Fruit fly (Drosophila melanogaster) whole organism, embryonic: ENCODE measurements around the gene mRpS18C.

Experiments
- Atf6 ChIP-seq: fragments of 200-800 bp; sonication (Bioruptor generic); IDR thresholded peaks from 2 replicates; pipeline ENCODE4 v1.3.6; 2022; ENCODE audit warnings: missing biosample characterization, missing genetic modification characterization
- BEAF-32 ChIP-seq: fragments of 200-800 bp; sonication (Bioruptor generic); optimal IDR thresholded peaks from 3 replicates; lab custom pipeline; 2017; ENCODE audit warnings: missing biosample characterization, missing genetic modification characterization, mild to moderate bottlenecking, moderate library complexity, missing genetic modification reagents
- C15 ChIP-seq: fragments of 200-800 bp; sonication (Bioruptor generic); IDR thresholded peaks from 3 replicates; pipeline ENCODE4 v1.3.6; 2022; ENCODE audit warnings: missing biosample characterization, missing genetic modification characterization
- CG10209 ChIP-seq: fragments of 200-800 bp; sonication (Bioruptor generic); optimal IDR thresholded peaks from 3 replicates; lab custom pipeline; 2017; ENCODE audit warnings: missing biosample characterization, mild to moderate bottlenecking, missing genetic modification characterization, missing genetic modification reagents
- CG11560 ChIP-seq: fragments of 200-800 bp; sonication (Bioruptor generic); IDR thresholded peaks from 3 replicates; pipeline ENCODE4 v1.3.6; 2022; ENCODE audit warnings: missing biosample characterization, missing genetic modification characterization
- CG12219 ChIP-seq: fragments of 200-800 bp; sonication (Bioruptor generic); optimal IDR thresholded peaks from 3 replicates; lab custom pipeline; 2018; ENCODE audit warnings: missing biosample characterization, mild to moderate bottlenecking, missing genetic modification characterization
- CG12659 ChIP-seq: fragments of 200-800 bp; sonication (Bioruptor generic); optimal IDR thresholded peaks from 3 replicates; lab custom pipeline; 2017; ENCODE audit warnings: mild to moderate bottlenecking, missing biosample characterization, missing genetic modification reagents, missing genetic modification characterization
- CG14860 ChIP-seq: fragments of 200-800 bp; sonication (Bioruptor generic); IDR thresholded peaks from 3 replicates; pipeline ENCODE4 v1.3.6; 2022; ENCODE audit warnings: missing biosample characterization, missing genetic modification characterization; ENCODE audit not compliant: partially characterized antibody
- CG1603 ChIP-seq: fragments of 200-800 bp; sonication (Bioruptor generic); optimal IDR thresholded peaks from 2 replicates; lab custom pipeline; 2019; ENCODE audit warnings: missing biosample characterization, mild to moderate bottlenecking, missing genetic modification characterization, moderate library complexity
- CG16815 ChIP-seq: fragments of 200-800 bp; sonication (Bioruptor generic); optimal IDR thresholded peaks from 3 replicates; lab custom pipeline; 2017; ENCODE audit warnings: missing biosample characterization, mild to moderate bottlenecking, missing genetic modification characterization
- CG17829 ChIP-seq: fragments of 200-800 bp; optimal IDR thresholded peaks from 2 replicates; lab custom pipeline; 2019; ENCODE audit warnings: missing biosample characterization, mild to moderate bottlenecking, missing genetic modification characterization, moderate library complexity
- CG1792 ChIP-seq: fragments of 200-800 bp; sonication (Bioruptor generic); optimal IDR thresholded peaks from 2 replicates; lab custom pipeline; 2016; ENCODE audit warnings: missing biosample characterization, missing genetic modification characterization
- CG18011 ChIP-seq: fragments of 200-800 bp; sonication (Bioruptor generic); optimal IDR thresholded peaks from 2 replicates; lab custom pipeline; 2017; ENCODE audit warnings: missing biosample characterization, missing genetic modification characterization, mild to moderate bottlenecking, moderate library complexity, missing genotype
- CG3281 ChIP-seq: fragments of 200-800 bp; sonication (Bioruptor generic); optimal IDR thresholded peaks from 3 replicates; lab custom pipeline; 2017; ENCODE audit warnings: missing biosample characterization, mild to moderate bottlenecking, missing genetic modification characterization
- CG33213 ChIP-seq: fragments of 200-800 bp; sonication (Bioruptor generic); optimal IDR thresholded peaks from 3 replicates; lab custom pipeline; 2016; ENCODE audit warnings: missing biosample characterization, missing genetic modification characterization
- CG5953 ChIP-seq: fragments of 200-800 bp; sonication (Bioruptor generic); IDR thresholded peaks from 2 replicates; pipeline ENCODE4 v1.3.6; 2022; ENCODE audit warnings: missing biosample characterization, missing genetic modification characterization
- CG6254 ChIP-seq: fragments of 200-800 bp; sonication (Bioruptor generic); optimal IDR thresholded peaks from 3 replicates; lab custom pipeline; 2017; ENCODE audit warnings: mild to moderate bottlenecking, missing biosample characterization, missing genetic modification reagents, missing genetic modification characterization
- CG6791 ChIP-seq: fragments of 200-800 bp; sonication (Bioruptor generic); IDR thresholded peaks from 3 replicates; pipeline ENCODE4 v1.3.6; 2022; ENCODE audit warnings: missing biosample characterization, missing genetic modification characterization; ENCODE audit not compliant: partially characterized antibody
- CG7963 ChIP-seq: fragments of 200-800 bp; sonication (Bioruptor generic); IDR thresholded peaks from 3 replicates; pipeline ENCODE4 v1.3.6; 2022; ENCODE audit warnings: missing biosample characterization, missing genetic modification characterization; ENCODE audit not compliant: partially characterized antibody
- Dp ChIP-seq: fragments of 200-800 bp; sonication (Bioruptor generic); optimal IDR thresholded peaks from 2 replicates; lab custom pipeline; 2018; ENCODE audit warnings: missing biosample characterization, mild to moderate bottlenecking, missing genetic modification characterization, moderate library complexity
- E2f1 ChIP-seq: fragments of 200-800 bp; sonication (Bioruptor generic); IDR thresholded peaks from 2 replicates; pipeline ENCODE4 v1.3.6; 2022; ENCODE audit warnings: missing biosample characterization, missing genetic modification characterization
- Fer1 ChIP-seq: fragments of 200-800 bp; sonication (Bioruptor generic); optimal IDR thresholded peaks from 2 replicates; lab custom pipeline; 2017; ENCODE audit warnings: missing biosample characterization, mild to moderate bottlenecking, missing genetic modification characterization
- Fer2 ChIP-seq: fragments of 200-800 bp; sonication (Bioruptor generic); optimal IDR thresholded peaks from 2 replicates; lab custom pipeline; 2018; ENCODE audit warnings: missing biosample characterization, mild to moderate bottlenecking, missing genetic modification characterization, moderate library complexity
- GATAe ChIP-seq: fragments of 200-800 bp; sonication (Bioruptor generic); conservative IDR thresholded peaks from 2 replicates; pipeline ENCODE4 v1.3.6; 2022; ENCODE audit warnings: missing biosample characterization, missing genetic modification characterization
- Hey ChIP-seq: fragments of 200-800 bp; sonication (Bioruptor generic); optimal IDR thresholded peaks from 3 replicates; lab custom pipeline; 2018; ENCODE audit warnings: missing biosample characterization, mild to moderate bottlenecking, missing genetic modification characterization
- HmgZ ChIP-seq: fragments of 200-800 bp; sonication (Bioruptor generic); optimal IDR thresholded peaks from 2 replicates; lab custom pipeline; 2018; ENCODE audit warnings: missing biosample characterization, mild to moderate bottlenecking, missing genetic modification characterization
- Hmr ChIP-seq: fragments of 200-800 bp; sonication (Bioruptor generic); optimal IDR thresholded peaks from 3 replicates; lab custom pipeline; 2017; ENCODE audit warnings: mild to moderate bottlenecking, missing biosample characterization, missing genetic modification reagents, missing genetic modification characterization
- Sin3A ChIP-seq: fragments of >200 bp; optimal IDR thresholded peaks from 2 replicates; lab custom pipeline; 2018
- abd-A ChIP-seq: fragments of 200-800 bp; sonication (Bioruptor generic); optimal IDR thresholded peaks from 3 replicates; lab custom pipeline; 2019; ENCODE audit warnings: missing biosample characterization, mild to moderate bottlenecking, missing genetic modification characterization, moderate library complexity
- ac ChIP-seq: fragments of 200-800 bp; sonication (Bioruptor generic); optimal IDR thresholded peaks from 3 replicates; lab custom pipeline; 2017; ENCODE audit warnings: missing biosample characterization, mild to moderate bottlenecking, missing genetic modification characterization
- ap ChIP-seq: fragments of 200-800 bp; sonication (Bioruptor generic); IDR thresholded peaks from 2 replicates; pipeline ENCODE4 v1.3.6; 2022; ENCODE audit warnings: missing biosample characterization, missing genetic modification characterization
- bigmax ChIP-seq: fragments of 200-800 bp; sonication (Bioruptor generic); optimal IDR thresholded peaks from 2 replicates; lab custom pipeline; 2018; ENCODE audit warnings: missing biosample characterization, mild to moderate bottlenecking, missing genetic modification characterization
- dmrt99B ChIP-seq: fragments of 200-800 bp; sonication (Bioruptor generic); optimal IDR thresholded peaks from 2 replicates; lab custom pipeline; 2018; ENCODE audit warnings: missing biosample characterization, mild to moderate bottlenecking, missing genetic modification characterization, moderate library complexity
- gsb-n ChIP-seq: fragments of 200-800 bp; sonication (Bioruptor generic); optimal IDR thresholded peaks from 3 replicates; lab custom pipeline; 2018; ENCODE audit warnings: missing biosample characterization, mild to moderate bottlenecking, missing genetic modification characterization
- ind ChIP-seq: fragments of 200-800 bp; sonication (Bioruptor generic); optimal IDR thresholded peaks from 3 replicates; lab custom pipeline; 2016; ENCODE audit warnings: missing biosample characterization, missing genetic modification characterization
- insv ChIP-seq, 2 experiments: fragments of 200-800 bp; sonication (Bioruptor generic); optimal IDR thresholded peaks; 3 replicates each; lab custom pipeline; 2016 to 2018; ENCODE audit warnings: missing biosample characterization in 2 of 2, missing genetic modification characterization in 2 of 2
- kni ChIP-seq: fragments of 200-800 bp; sonication (Bioruptor generic); optimal IDR thresholded peaks from 3 replicates; lab custom pipeline; 2017; ENCODE audit warnings: mild to moderate bottlenecking, missing biosample characterization, missing genetic modification reagents, missing genetic modification characterization
- maf-S ChIP-seq: fragments of 200-800 bp; sonication (Bioruptor generic); optimal IDR thresholded peaks from 2 replicates; lab custom pipeline; 2016; ENCODE audit warnings: missing biosample characterization, missing genetic modification characterization
- mam ChIP-seq: fragments of 200-800 bp; sonication (Bioruptor generic); optimal IDR thresholded peaks from 3 replicates; lab custom pipeline; 2016; ENCODE audit warnings: missing biosample characterization, missing genetic modification characterization
- nmo ChIP-seq: fragments of 200-800 bp; sonication (Bioruptor generic); optimal IDR thresholded peaks from 2 replicates; lab custom pipeline; 2018; ENCODE audit warnings: missing biosample characterization, mild to moderate bottlenecking, missing genetic modification characterization, moderate library complexity
- odd ChIP-seq: fragments of 200-800 bp; sonication (Bioruptor generic); optimal IDR thresholded peaks from 2 replicates; lab custom pipeline; 2017; ENCODE audit warnings: missing biosample characterization, mild to moderate bottlenecking, missing genetic modification characterization
- pnt ChIP-seq: fragments of 200-800 bp; sonication (Bioruptor generic); optimal IDR thresholded peaks from 3 replicates; lab custom pipeline; 2016; ENCODE audit warnings: missing biosample characterization, missing genetic modification characterization
- schlank ChIP-seq: fragments of 200-800 bp; sonication (Bioruptor generic); optimal IDR thresholded peaks from 2 replicates; lab custom pipeline; 2018; ENCODE audit warnings: missing biosample characterization, mild to moderate bottlenecking, missing genetic modification characterization
- tio ChIP-seq: fragments of 200-800 bp; sonication (Bioruptor generic); optimal IDR thresholded peaks from 2 replicates; lab custom pipeline; 2017; ENCODE audit warnings: missing biosample characterization, missing genetic modification characterization, inconsistent platforms
- tll ChIP-seq, 2 experiments: fragments of 200-800 bp in 1 of 2; fragments of >200 bp in 1 of 2; sonication (Bioruptor generic) in 1 of 2; optimal IDR thresholded peaks; 2 replicates each; lab custom pipeline; 2017 to 2019; ENCODE audit warnings: missing biosample characterization in 2 of 2, missing genetic modification characterization in 2 of 2, mild to moderate bottlenecking in 1 of 2, moderate library complexity in 1 of 2
- trem ChIP-seq: fragments of 200-800 bp; optimal IDR thresholded peaks from 3 replicates; lab custom pipeline; 2019; ENCODE audit warnings: missing biosample characterization, mild to moderate bottlenecking, missing genetic modification characterization, moderate library complexity
- ttk ChIP-seq: fragments of 200-800 bp; sonication (Bioruptor generic); IDR thresholded peaks from 2 replicates; pipeline ENCODE4 v2.1.2; 2022; ENCODE audit warnings: missing biosample characterization, missing genetic modification characterization
- tx ChIP-seq: fragments of 200-800 bp; sonication (Bioruptor generic); optimal IDR thresholded peaks from 2 replicates; lab custom pipeline; 2016; ENCODE audit warnings: missing biosample characterization, missing genetic modification characterization
- usp ChIP-seq: fragments of >200 bp; optimal IDR thresholded peaks from 2 replicates; lab custom pipeline; 2017; ENCODE audit warnings: missing biosample characterization, missing genetic modification characterization
- yki ChIP-seq: fragments of >200 bp; optimal IDR thresholded peaks from 3 replicates; lab custom pipeline; 2018

The mRpS18C gene

DNA sequence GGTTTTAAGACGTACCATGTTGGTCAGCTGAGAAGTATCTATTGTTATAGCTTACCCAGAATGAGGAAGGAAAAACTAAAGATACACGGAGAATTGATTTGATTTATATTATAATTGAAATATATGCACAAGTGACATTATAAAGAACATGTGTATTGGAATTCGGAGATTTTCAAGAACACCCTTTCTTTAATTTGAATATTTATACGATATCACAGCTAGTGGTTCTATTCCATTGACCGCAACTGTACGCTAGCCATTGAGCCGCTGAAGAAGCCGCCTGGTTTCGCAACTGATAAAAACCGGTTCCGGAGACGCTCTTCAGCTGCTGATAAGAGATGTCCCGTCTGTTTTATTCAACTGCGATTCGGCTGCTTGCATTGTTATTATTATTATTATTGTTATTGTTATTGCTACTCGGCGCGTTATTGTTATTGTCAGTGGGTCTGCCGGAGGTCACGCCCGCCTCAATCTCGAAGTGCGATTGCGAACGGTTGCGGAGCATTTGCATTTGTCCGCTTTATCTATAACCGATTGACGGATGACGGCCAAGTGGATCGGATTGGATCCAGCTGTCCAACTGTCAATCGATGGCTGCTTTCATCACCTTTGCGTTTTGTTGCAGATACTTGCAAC is 38.0 kb downstream of the mRpS18C start (continued):
- TF ChIP-seq ttk (GFP tag; lab: Robert Waterston, UW) (no peak), CG5953 (GFP tag; lab: Robert Waterston, UW) (no peak), maf-S (no peak), insv (GFP tag; optimal IDR thresholded peaks at IDR 0.05; lab: Kevin White, UChicago) (no peak), tio (GFP tag; lab: Kevin White, UChicago) (no peak), CG12219 (peak; percentile 41), CG10209 (GFP tag; lab: Kevin White, UChicago) (no peak), Hmr (peak; percentile 4), Fer1 (GFP tag; lab: Kevin White, UChicago) (peak; percentile 35), odd (no peak), abd-A (no peak), CG11560 (no peak), CG1603 (tag; lab: Kevin White, UChicago) (peak; percentile 39), CG33213 (GFP tag; lab: Kevin White, UChicago) (no peak), CG6791 (GFP tag; lab: Robert Waterston, UW) (no peak), bigmax (GFP tag; lab: Kevin White, UChicago) (no peak), ap (no peak), CG17829 (no peak), Fer2 (tag; lab: Kevin White, UChicago) (no peak), dmrt99B (tag; lab: Kevin White, UChicago) (peak; percentile 68), schlank (tag; lab: Kevin White, UChicago) (no peak), tx (GFP tag; lab: Kevin White, UChicago) (no peak), ind (no peak), pnt (no peak), GATAe (GFP tag; lab: Robert Waterston, UW) (no peak), E2f1 (GFP tag; lab: Robert Waterston, UW) (0 out of 2 replicates have a peak, but pooled peaks have one; percentile 30), Dp (GFP tag; lab: Kevin White, UChicago) (no peak), mam (GFP tag; lab: Kevin White, UChicago) (no peak), Atf6 (GFP tag; lab: Robert Waterston, UW) (no peak; the same call in 1 of the 2 replicates), CG12659 (GFP tag; lab: Kevin White, UChicago) (peak; percentile 19), ac (no peak), CG18011 (GFP tag; lab: Kevin White, UChicago) (no peak), CG1792 (GFP tag; lab: Kevin White, UChicago) (no peak), CG7963 (GFP tag; lab: Robert Waterston, UW) (no peak), CG3281 (peak; percentile 16), Hey (no peak), tll (GFP tag; optimal IDR thresholded peaks at IDR 0.05; lab: Kevin White, UChicago) (no peak), trem (tag; lab: Kevin White, UChicago) (no peak), usp (GFP tag; lab: Kevin White, UChicago) (no peak), BEAF-32 (GFP tag; lab: Kevin White, UChicago) (no peak), nmo (GFP tag; lab: Kevin White, UChicago) (peak; percentile 31), gsb-n (no peak), Sin3A (lab: Kevin White, UChicago) (no peak), CG16815 (no peak), CG14860 (GFP tag; lab: Robert Waterston, UW) (no peak), yki (lab: Kevin White, UChicago) (no peak), HmgZ (tag; lab: Kevin White, UChicago) (no peak), C15 (no peak), CG6254 (no peak), kni (no peak)
